Worm (Caenorhabditis elegans) whole organism, late embryonic: ENCODE results near the gene meg-3.
A peak's percentile ranks its signal among the peaks of the same experiment; 100 is the strongest.

Source experiments
- C38D4.7 ChIP-seq: fragments of 200-800 bp; sonication (Bioruptor generic); optimal IDR thresholded peaks from 2 replicates; lab custom pipeline; 2018; ENCODE audit warnings: mild to moderate bottlenecking, missing genetic modification characterization, moderate library complexity, missing compliant biosample characterization
- F13H6.1 ChIP-seq: sonication (generic microtip); optimal IDR thresholded peaks from 2 replicates; lab custom pipeline; 2016; ENCODE audit warnings: missing genetic modification characterization, missing compliant biosample characterization
- Y22D7AL.16 ChIP-seq: sonication (generic microtip); optimal IDR thresholded peaks from 2 replicates; lab custom pipeline; 2016; ENCODE audit warnings: missing genetic modification characterization, missing compliant biosample characterization
- ahr-1 ChIP-seq: sonication (generic microtip); optimal IDR thresholded peaks from 2 replicates; lab custom pipeline; 2016; ENCODE audit warnings: missing genetic modification characterization, missing compliant biosample characterization
- ceh-14 ChIP-seq: sonication (generic microtip); optimal IDR thresholded peaks from 2 replicates; lab custom pipeline; 2016; ENCODE audit warnings: missing genotype, missing genetic modification characterization, missing compliant biosample characterization
- ceh-19 ChIP-seq: fragments of 200-800 bp; sonication (Bioruptor generic); optimal IDR thresholded peaks from 2 replicates; lab custom pipeline; 2018; ENCODE audit warnings: mild to moderate bottlenecking, missing genetic modification characterization, missing compliant biosample characterization
- ceh-2 ChIP-seq: sonication (generic microtip); optimal IDR thresholded peaks from 2 replicates; lab custom pipeline; 2016; ENCODE audit warnings: missing genotype, missing genetic modification characterization, missing compliant biosample characterization
- ceh-22 ChIP-seq: sonication (generic microtip); optimal IDR thresholded peaks from 2 replicates; lab custom pipeline; 2017; ENCODE audit warnings: missing biosample characterization, missing genetic modification characterization
- ceh-24 ChIP-seq: sonication (generic microtip); optimal IDR thresholded peaks from 2 replicates; lab custom pipeline; 2016; ENCODE audit warnings: mild to moderate bottlenecking, missing genetic modification characterization, missing compliant biosample characterization
- ceh-31 ChIP-seq: sonication (generic microtip); optimal IDR thresholded peaks from 2 replicates; lab custom pipeline; 2016; ENCODE audit warnings: missing genetic modification characterization, missing compliant biosample characterization
- ceh-34 ChIP-seq: sonication (generic microtip); optimal IDR thresholded peaks from 2 replicates; lab custom pipeline; 2016; ENCODE audit warnings: mild to moderate bottlenecking, missing genetic modification characterization, missing compliant biosample characterization
- ceh-48 ChIP-seq: sonication (generic microtip); optimal IDR thresholded peaks from 2 replicates; lab custom pipeline; 2016; ENCODE audit warnings: missing genetic modification characterization, inconsistent platforms, missing compliant biosample characterization
- che-1 ChIP-seq: sonication (generic microtip); optimal IDR thresholded peaks from 2 replicates; lab custom pipeline; 2016; ENCODE audit warnings: mild to moderate bottlenecking, missing genetic modification characterization, missing compliant biosample characterization
- dve-1 ChIP-seq: sonication (generic microtip); optimal IDR thresholded peaks from 2 replicates; lab custom pipeline; 2017; ENCODE audit warnings: antibody characterized with exemption, mild to moderate bottlenecking, missing genetic modification characterization, missing compliant biosample characterization
- elt-4 ChIP-seq: sonication (generic microtip); optimal IDR thresholded peaks from 2 replicates; lab custom pipeline; 2016; ENCODE audit warnings: missing genetic modification characterization, missing compliant biosample characterization
- ets-4 ChIP-seq: sonication (generic microtip); optimal IDR thresholded peaks from 2 replicates; lab custom pipeline; 2016; ENCODE audit warnings: missing genetic modification characterization, missing compliant biosample characterization
- eyg-1 ChIP-seq: sonication (generic microtip); optimal IDR thresholded peaks from 2 replicates; lab custom pipeline; 2016; ENCODE audit warnings: missing genotype, missing genetic modification characterization, missing compliant biosample characterization
- fkh-6 ChIP-seq: sonication (generic microtip); optimal IDR thresholded peaks from 2 replicates; lab custom pipeline; 2016; ENCODE audit warnings: missing genetic modification characterization, missing compliant biosample characterization
- gmeb-2 ChIP-seq: sonication (generic microtip); optimal IDR thresholded peaks from 2 replicates; lab custom pipeline; 2016; ENCODE audit warnings: missing genetic modification characterization, inconsistent platforms, missing compliant biosample characterization
- hlh-13 ChIP-seq: fragments of 200-800 bp; sonication (Bioruptor generic); optimal IDR thresholded peaks from 2 replicates; lab custom pipeline; 2018; ENCODE audit warnings: mild to moderate bottlenecking, missing genetic modification characterization, missing compliant biosample characterization
- hlh-30 ChIP-seq: sonication (generic microtip); optimal IDR thresholded peaks from 2 replicates; lab custom pipeline; 2017; ENCODE audit warnings: antibody characterized with exemption, missing genetic modification characterization, missing compliant biosample characterization; ENCODE audit not compliant: insufficient read depth
- hlh-6 ChIP-seq: sonication (generic microtip); optimal IDR thresholded peaks from 2 replicates; lab custom pipeline; 2016; ENCODE audit warnings: missing genotype, missing genetic modification characterization, missing compliant biosample characterization
- lim-6 ChIP-seq: sonication (generic microtip); optimal IDR thresholded peaks from 2 replicates; lab custom pipeline; 2016; ENCODE audit warnings: missing genetic modification characterization, missing compliant biosample characterization
- mec-3 ChIP-seq: sonication (generic microtip); optimal IDR thresholded peaks from 2 replicates; lab custom pipeline; 2016; ENCODE audit warnings: borderline replicate concordance, missing genetic modification characterization, missing compliant biosample characterization
- nfya-1 ChIP-seq: sonication (generic microtip); optimal IDR thresholded peaks from 2 replicates; lab custom pipeline; 2017; ENCODE audit warnings: missing genetic modification characterization, mild to moderate bottlenecking, missing compliant biosample characterization, antibody characterized with exemption, moderate library complexity
- nhr-232 ChIP-seq: sonication (generic microtip); optimal IDR thresholded peaks from 2 replicates; lab custom pipeline; 2016; ENCODE audit warnings: missing genetic modification characterization, missing compliant biosample characterization
- npax-4 ChIP-seq: sonication (generic microtip); optimal IDR thresholded peaks from 2 replicates; lab custom pipeline; 2016; ENCODE audit warnings: missing genetic modification characterization, missing compliant biosample characterization
- pat-9 ChIP-seq: fragments of 200-800 bp; sonication (Bioruptor generic); optimal IDR thresholded peaks from 2 replicates; lab custom pipeline; 2018; ENCODE audit warnings: mild to moderate bottlenecking, missing genetic modification characterization, moderate library complexity, missing compliant biosample characterization
- pha-4 ChIP-seq: fragments of 150-350 bp; optimal IDR thresholded peaks from 2 replicates; lab custom pipeline; 2018; ENCODE audit warnings: missing biosample characterization, missing genetic modification reagents, missing genetic modification characterization
- rnt-1 ChIP-seq: sonication (generic microtip); optimal IDR thresholded peaks from 2 replicates; lab custom pipeline; 2016; ENCODE audit warnings: missing genetic modification characterization, missing compliant biosample characterization
- sdc-2 ChIP-seq: sonication (generic microtip); optimal IDR thresholded peaks from 2 replicates; lab custom pipeline; 2016; ENCODE audit warnings: missing genotype, missing genetic modification characterization, missing compliant biosample characterization
- sox-2 ChIP-seq: fragments of 200-800 bp; sonication (Bioruptor generic); IDR thresholded peaks from 2 replicates; pipeline ENCODE4 v1.3.6; 2022; ENCODE audit warnings: missing genetic modification reagents, missing genetic modification characterization, missing compliant biosample characterization
- sox-4 ChIP-seq: sonication (generic microtip); optimal IDR thresholded peaks from 2 replicates; lab custom pipeline; 2017; ENCODE audit warnings: mild to moderate bottlenecking, missing genetic modification characterization, inconsistent platforms, missing compliant biosample characterization
- ttx-3 ChIP-seq: sonication (generic microtip); optimal IDR thresholded peaks from 2 replicates; lab custom pipeline; 2016; ENCODE audit warnings: missing genetic modification reagents, missing genetic modification characterization, missing compliant biosample characterization
- unc-3 ChIP-seq, 2 experiments: fragments of 200-800 bp in 1 of 2; sonication (Bioruptor generic) in 1 of 2; sonication (generic microtip) in 1 of 2; conservative IDR thresholded peaks in 1 of 2; optimal IDR thresholded peaks in 1 of 2; 2 replicates each; pipeline versions ENCODE4 v1.3.6 to Lab custom; 2016 to 2022; ENCODE audit warnings: missing compliant biosample characterization in 2 of 2, missing genetic modification characterization in 2 of 2, missing genetic modification reagents in 1 of 2
- unc-55 ChIP-seq: sonication (generic microtip); optimal IDR thresholded peaks from 2 replicates; lab custom pipeline; 2017; ENCODE audit warnings: missing biosample characterization, missing genetic modification reagents, missing genetic modification characterization
- zip-5 ChIP-seq: sonication (generic microtip); optimal IDR thresholded peaks from 2 replicates; lab custom pipeline; 2016; ENCODE audit warnings: missing genetic modification characterization, missing compliant biosample characterization
- ztf-16 ChIP-seq: sonication (generic microtip); optimal IDR thresholded peaks from 2 replicates; lab custom pipeline; 2017; ENCODE audit warnings: missing genetic modification characterization, missing compliant biosample characterization

The meg-3 gene

DNA sequence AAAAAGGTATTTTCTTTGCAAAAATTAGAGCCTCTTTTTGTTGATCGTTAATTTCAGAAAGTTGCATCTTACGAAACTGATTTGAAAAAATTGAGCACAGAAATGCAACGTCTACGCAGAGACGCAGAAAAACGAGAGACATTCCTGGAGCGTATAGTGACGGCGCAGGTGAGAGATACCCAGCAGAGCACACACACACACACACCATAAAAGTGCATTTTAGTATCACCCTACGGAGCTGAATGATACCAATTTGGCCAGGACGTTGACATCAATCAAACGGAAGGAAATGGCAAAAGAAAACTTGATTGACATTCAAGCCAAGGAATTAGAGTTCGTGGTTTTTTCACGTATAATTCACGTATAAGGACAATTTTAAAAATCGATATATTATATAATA, 25.1 kb upstream of the meg-3 start:
- TF ChIP-seq ceh-31 (tag; lab: Kevin White, UChicago): no peak
- no peak for TF ChIP-seq ceh-22 (tag; lab: Kevin White, UChicago)
- no peak for TF ChIP-seq unc-55
- TF ChIP-seq hlh-30 (tag; lab: Kevin White, UChicago): no peak
- no peak for TF ChIP-seq nfya-1 (tag; lab: Kevin White, UChicago)
- TF ChIP-seq sox-4 (tag; lab: Kevin White, UChicago): no peak
- no peak for TF ChIP-seq gmeb-2
- TF ChIP-seq hlh-13 (GFP tag; lab: Kevin White, UChicago): no peak
- TF ChIP-seq ztf-16 (tag; lab: Kevin White, UChicago): no peak
- TF ChIP-seq pha-4 (tag; lab: Kevin White, UChicago): no peak
- TF ChIP-seq ceh-19 (GFP tag; lab: Kevin White, UChicago): no peak
- no peak for TF ChIP-seq ceh-2

- TF ChIP-seq ztf-16 (tag; lab: Kevin White, UChicago) (no peak), sdc-2 (tag; lab: Kevin White, UChicago) (no peak), npax-4 (tag; lab: Kevin White, UChicago) (no peak), ceh-48 (no peak), nhr-232 (no peak), hlh-30 (tag; lab: Kevin White, UChicago) (no peak), che-1 (tag; lab: Kevin White, UChicago) (no peak), ceh-24 (tag; lab: Kevin White, UChicago) (no peak), rnt-1 (tag; lab: Kevin White, UChicago) (no peak), fkh-6 (tag; lab: Kevin White, UChicago) (no peak), hlh-6 (tag; lab: Kevin White, UChicago) (no peak), pat-9 (no peak), ceh-31 (tag; lab: Kevin White, UChicago) (no peak), dve-1 (no peak), Y22D7AL.16 (no peak), ets-4 (tag; lab: Kevin White, UChicago) (no peak), ceh-34 (no peak), ceh-2 (no peak), eyg-1 (tag; lab: Kevin White, UChicago) (no peak), F13H6.1 (tag; lab: Kevin White, UChicago) (no peak)
Measured at ce11 chrX:2013912-2014311, 24.5 kb upstream of the meg-3 start.

- TF ChIP-seq ceh-24 (tag; lab: Kevin White, UChicago): no peak
- TF ChIP-seq mec-3 (tag; lab: Kevin White, UChicago): no peak
- peak; percentile 17 for TF ChIP-seq ceh-14
- TF ChIP-seq unc-55: no peak
- TF ChIP-seq unc-3 (GFP tag; conservative IDR thresholded peaks at IDR 0.05; lab: Robert Waterston, UW): no peak
- no peak for TF ChIP-seq unc-3 (tag; optimal IDR thresholded peaks at IDR 0.05; lab: Kevin White, UChicago)
Measured at ce11 chrX:2012491-2013201, 23.2 kb upstream of the meg-3 start, which contains the start of gene Y102A11A.9. Y102A11A.9 (plus strand) TSS chrX:2013151.

ce11 chrX:2000517-2000916, 11.1 kb upstream of the meg-3 start:
- TF ChIP-seq unc-3 (GFP tag; conservative IDR thresholded peaks at IDR 0.05; lab: Robert Waterston, UW) (no peak), unc-3 (tag; optimal IDR thresholded peaks at IDR 0.05; lab: Kevin White, UChicago) (no peak), ceh-2 (no peak), ahr-1 (tag; lab: Kevin White, UChicago) (no peak), lim-6 (tag; lab: Kevin White, UChicago) (no peak), sox-2 (GFP tag; lab: Robert Waterston, UW) (no peak), C38D4.7 (GFP tag; lab: Kevin White, UChicago) (no peak), elt-4 (tag; lab: Kevin White, UChicago) (no peak), zip-5 (tag; lab: Kevin White, UChicago) (no peak), ttx-3 (tag; lab: Kevin White, UChicago) (no peak)
